Fruit fly (Drosophila melanogaster) S2 (cell line): ENCODE measurements around the gene CG46506.
"Not testable (repeated sequence)": the region's sequence is repeated elsewhere in the genome, so short reads cannot be mapped to it uniquely, and the experiment has no call there.

ENCODE experiments used
- CG8478 ChIP-seq: fragments of >200 bp; optimal IDR thresholded peaks from 2 replicates; lab custom pipeline; 2018
- CTCF ChIP-seq, 2 experiments: fragments of >200 bp; optimal IDR thresholded peaks; 2 replicates each; lab custom pipeline; 2018

- not testable (repeated sequence) for TF ChIP-seq CG8478 (lab: Kevin White, UChicago); CTCF (optimal IDR thresholded peaks at IDR 0.05; lab: Kevin White, UChicago)
These were observed 44.2 kb downstream of the CG46506 start, which contains the start of gene CG46515 for dm6 chrX:22201883-22202282.
